Fruit fly (Drosophila melanogaster) whole organism, prepupa: ENCODE results near the gene Art4.

Experiments used
- CG10669 ChIP-seq: fragments of 200-800 bp; sonication (Bioruptor generic); optimal IDR thresholded peaks from 3 replicates; lab custom pipeline; 2018; ENCODE audit warnings: missing biosample characterization, mild to moderate bottlenecking, missing genetic modification characterization, moderate library complexity
- CG31627 ChIP-seq: fragments of 200-800 bp; sonication (Bioruptor generic); optimal IDR thresholded peaks from 3 replicates; lab custom pipeline; 2016; ENCODE audit warnings: missing biosample characterization, missing genetic modification characterization
- CG3919 ChIP-seq: fragments of 200-800 bp; sonication (Bioruptor generic); optimal IDR thresholded peaks from 3 replicates; lab custom pipeline; 2016; ENCODE audit warnings: missing biosample characterization, missing genetic modification characterization
- CG6276 ChIP-seq: fragments of 200-800 bp; sonication (Bioruptor generic); optimal IDR thresholded peaks from 2 replicates; lab custom pipeline; 2017; ENCODE audit warnings: missing biosample characterization, mild to moderate bottlenecking, missing genetic modification characterization
- CG8632 ChIP-seq: fragments of 200-800 bp; sonication (Bioruptor generic); optimal IDR thresholded peaks from 3 replicates; lab custom pipeline; 2016; ENCODE audit warnings: missing biosample characterization, missing genetic modification characterization
- Ets21C ChIP-seq: fragments of 200-800 bp; sonication (Bioruptor generic); optimal IDR thresholded peaks from 3 replicates; lab custom pipeline; 2016; ENCODE audit warnings: missing biosample characterization, missing genetic modification characterization
- Hr38 ChIP-seq: sonication (Bioruptor generic); optimal IDR thresholded peaks from 2 replicates; lab custom pipeline; 2016; ENCODE audit warnings: missing biosample characterization, missing genetic modification characterization
- Hr39 ChIP-seq: fragments of 200-800 bp; sonication (Bioruptor generic); optimal IDR thresholded peaks from 2 replicates; lab custom pipeline; 2016; ENCODE audit warnings: missing biosample characterization, missing genetic modification characterization
- Hr4 ChIP-seq: fragments of 200-800 bp; sonication (Bioruptor generic); optimal IDR thresholded peaks from 3 replicates; lab custom pipeline; 2016; ENCODE audit warnings: missing biosample characterization, missing genetic modification characterization
- OdsH ChIP-seq: fragments of 200-800 bp; sonication (Bioruptor generic); optimal IDR thresholded peaks from 3 replicates; lab custom pipeline; 2016; ENCODE audit warnings: missing biosample characterization, missing genetic modification characterization
- Sox102F ChIP-seq: fragments of 200-800 bp; sonication (Bioruptor generic); optimal IDR thresholded peaks from 2 replicates; lab custom pipeline; 2016; ENCODE audit warnings: missing biosample characterization, mild to moderate bottlenecking, missing genetic modification characterization
- salr ChIP-seq, 2 experiments: fragments of 200-800 bp; sonication (Bioruptor generic); optimal IDR thresholded peaks; 3 replicates each; lab custom pipeline; 2016 to 2018; ENCODE audit warnings: missing biosample characterization in 2 of 2, missing genetic modification characterization in 2 of 2, mild to moderate bottlenecking in 1 of 2
- svp ChIP-seq: fragments of 200-800 bp; sonication (Bioruptor generic); peaks from one replicate; lab custom pipeline; 2016; ENCODE audit warnings: missing biosample characterization, missing genetic modification characterization

- no peak for TF ChIP-seq CG3919
- no peak for TF ChIP-seq Hr38 (GFP tag; lab: Kevin White, UChicago)
- no peak for TF ChIP-seq CG6276 (GFP tag; lab: Kevin White, UChicago)
- TF ChIP-seq salr (GFP tag; optimal IDR thresholded peaks at IDR 0.05; lab: Kevin White, UChicago), result no peak
- TF ChIP-seq CG8632 (GFP tag; lab: Kevin White, UChicago), result no peak
- no peak for TF ChIP-seq Hr39 (GFP tag; lab: Kevin White, UChicago)
- TF ChIP-seq Hr4 (GFP tag; lab: Kevin White, UChicago), result no peak
- no peak for TF ChIP-seq CG10669 (GFP tag; lab: Kevin White, UChicago)
- no peak for TF ChIP-seq Sox102F (GFP tag; lab: Kevin White, UChicago)
- TF ChIP-seq Ets21C (GFP tag; lab: Kevin White, UChicago), result no peak
- no peak for TF ChIP-seq svp (GFP tag; lab: Kevin White, UChicago)
- TF ChIP-seq CG31627 (GFP tag; lab: Kevin White, UChicago), result no peak
- no peak for TF ChIP-seq OdsH
Observed at dm6 chr3R:9937605-9938004, 48.3 kb downstream of the Art4 start.
